Worm (Caenorhabditis elegans) whole organism, young adult: ENCODE results near the gene ppk-2.

Source experiments
- D2030.7 ChIP-seq: fragments of 200-800 bp; sonication (Bioruptor generic); IDR thresholded peaks from 2 replicates; pipeline ENCODE4 v1.3.6; 2022; ENCODE audit warnings: missing genetic modification reagents, missing genetic modification characterization, missing compliant biosample characterization
- K12H6.12 ChIP-seq: fragments of 200-800 bp; sonication (Bioruptor generic); optimal IDR thresholded peaks from 2 replicates; lab custom pipeline; 2018; ENCODE audit warnings: mild to moderate bottlenecking, missing genetic modification characterization, missing compliant biosample characterization
- attf-3 ChIP-seq: fragments of 200-800 bp; sonication (Bioruptor generic); conservative IDR thresholded peaks from 2 replicates; pipeline ENCODE4 v1.3.6; 2022; ENCODE audit warnings: missing genetic modification reagents, missing genetic modification characterization, missing compliant biosample characterization
- cebp-1 ChIP-seq, 2 experiments: fragments of 200-800 bp in 1 of 2; sonication (Bioruptor generic) in 1 of 2; sonication (generic microtip) in 1 of 2; IDR thresholded peaks in 1 of 2; optimal IDR thresholded peaks in 1 of 2; 2 replicates each; pipeline versions ENCODE4 v1.3.6 to Lab custom; 2017 to 2022; ENCODE audit warnings: missing compliant biosample characterization in 2 of 2, missing genetic modification characterization in 2 of 2, mild to moderate bottlenecking in 1 of 2, missing genetic modification reagents in 1 of 2, moderate library complexity in 1 of 2
- dpff-1 ChIP-seq: sonication (generic microtip); optimal IDR thresholded peaks from 2 replicates; lab custom pipeline; 2017; ENCODE audit warnings: mild to moderate bottlenecking, missing genetic modification characterization, missing compliant biosample characterization
- mes-4 ChIP-seq: sonication (generic microtip); optimal IDR thresholded peaks from 2 replicates; lab custom pipeline; 2016; ENCODE audit warnings: missing genotype, missing genetic modification characterization, missing compliant biosample characterization
- ztf-28 ChIP-seq: fragments of 200-800 bp; sonication (Bioruptor generic); IDR thresholded peaks from 2 replicates; pipeline ENCODE4 v1.3.6; 2022; ENCODE audit warnings: missing genetic modification reagents, missing genetic modification characterization, missing compliant biosample characterization

- no peak for TF ChIP-seq ztf-28
- no peak for TF ChIP-seq dpff-1 (tag; lab: Kevin White, UChicago)
- TF ChIP-seq D2030.7 (GFP tag; lab: Robert Waterston, UW): no peak
- TF ChIP-seq cebp-1 (GFP tag; IDR thresholded peaks at IDR 0.05; lab: Robert Waterston, UW): no peak
- no peak for TF ChIP-seq cebp-1 (tag; optimal IDR thresholded peaks at IDR 0.05; lab: Kevin White, UChicago)
- no peak for TF ChIP-seq attf-3
- TF ChIP-seq mes-4 (tag; lab: Kevin White, UChicago): no peak
- no peak for TF ChIP-seq K12H6.12 (tag; lab: Kevin White, UChicago)
Observed at ce11 chrIII:2117541-2117940, 15.4 kb downstream of the ppk-2 start, which contains the start of gene Y48G9A.6.
